Fruit fly (Drosophila melanogaster) whole organism, adult: ENCODE data around the gene CG7191.

Experiments used
- CG11617 ChIP-seq: fragments of 200-800 bp; sonication (Bioruptor generic); optimal IDR thresholded peaks from 2 replicates; lab custom pipeline; 2017; ENCODE audit warnings: mild to moderate bottlenecking, missing biosample characterization, missing genetic modification reagents, missing genetic modification characterization
- CG7045 ChIP-seq: fragments of 200-800 bp; sonication (Bioruptor generic); optimal IDR thresholded peaks from 2 replicates; lab custom pipeline; 2017; ENCODE audit warnings: missing biosample characterization, mild to moderate bottlenecking, missing genetic modification characterization
- kay ChIP-seq: fragments of 200-800 bp; sonication (Bioruptor generic); peaks from one replicate; lab custom pipeline; 2016; ENCODE audit warnings: missing biosample characterization, missing genetic modification characterization, borderline replicate concordance
- pad ChIP-seq: fragments of 200-800 bp; sonication (Bioruptor generic); optimal IDR thresholded peaks from 3 replicates; lab custom pipeline; 2017; ENCODE audit warnings: missing biosample characterization, missing genetic modification characterization, mild to moderate bottlenecking, moderate library complexity, missing genetic modification reagents

DNA sequence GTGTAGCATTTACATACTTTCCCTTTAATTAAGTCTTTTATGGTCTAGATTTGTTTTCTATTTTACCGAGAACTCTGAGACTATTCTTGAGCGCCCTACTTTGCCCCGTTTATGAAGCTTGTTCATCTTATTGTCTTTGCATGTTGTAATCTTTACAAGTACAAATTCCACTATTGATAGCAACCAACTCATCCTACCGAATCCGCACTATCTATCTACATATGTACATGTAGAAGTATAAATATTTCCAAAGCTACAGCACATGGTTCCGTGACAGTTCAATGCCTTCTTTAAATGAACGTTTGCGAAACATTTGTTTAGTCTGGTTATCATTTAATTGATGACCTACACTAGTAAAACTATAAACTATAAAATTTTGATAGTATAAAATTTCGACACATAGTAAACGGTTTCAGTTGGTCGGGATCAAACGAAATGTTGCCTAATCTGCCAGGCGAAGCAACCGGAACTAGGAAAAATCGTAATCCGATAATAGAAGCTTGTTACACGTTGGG, 21.6 kb downstream of the CG7191 start:
- no peak for TF ChIP-seq CG7045 (GFP tag; lab: Kevin White, UChicago)
- TF ChIP-seq kay (GFP tag; lab: Kevin White, UChicago), result peak; percentile 24
- TF ChIP-seq CG11617 (GFP tag; lab: Kevin White, UChicago), result no peak
- no peak for TF ChIP-seq pad
